Worm (Caenorhabditis elegans) whole organism, L1 larva: Measurements from ENCODE around the gene F54H5.2.
"Not testable (repeated sequence)": the region's sequence is repeated elsewhere in the genome, so short reads cannot be mapped to it uniquely, and the experiment has no call there.

Source experiments
- C04F5.9 ChIP-seq: sonication (generic microtip); optimal IDR thresholded peaks from 2 replicates; lab custom pipeline; 2016; ENCODE audit warnings: missing genetic modification characterization, missing compliant biosample characterization
- C34B4.2 ChIP-seq: sonication (generic microtip); optimal IDR thresholded peaks from 2 replicates; lab custom pipeline; 2017; ENCODE audit warnings: mild to moderate bottlenecking, missing genetic modification characterization, missing compliant biosample characterization
- aha-1 ChIP-seq: fragments of 150-350 bp; optimal IDR thresholded peaks from 2 replicates; lab custom pipeline; 2014; ENCODE audit warnings: missing biosample characterization, missing genetic modification characterization
- aly-2 ChIP-seq: fragments of 150-350 bp; optimal IDR thresholded peaks from 2 replicates; lab custom pipeline; 2014; ENCODE audit warnings: missing biosample characterization, missing genetic modification characterization
- ama-1 ChIP-seq: fragments of 150-350 bp; optimal IDR thresholded peaks from 2 replicates; lab custom pipeline; 2014
- blmp-1 ChIP-seq: fragments of 150-350 bp; optimal IDR thresholded peaks from 2 replicates; lab custom pipeline; 2014; ENCODE audit warnings: missing biosample characterization, missing genetic modification characterization
- ceh-8 ChIP-seq: fragments of 200-800 bp; sonication (Bioruptor generic); optimal IDR thresholded peaks from 2 replicates; lab custom pipeline; 2018; ENCODE audit warnings: mild to moderate bottlenecking, missing genetic modification characterization, moderate library complexity, missing compliant biosample characterization
- ceh-82 ChIP-seq, 3 experiments: fragments of 150-350 bp in 1 of 3; sonication (generic microtip) in 2 of 3; optimal IDR thresholded peaks; 2 replicates each; lab custom pipeline; 2014 to 2017; ENCODE audit warnings: missing biosample characterization in 3 of 3, missing genetic modification characterization in 3 of 3
- dpl-1 ChIP-seq, 3 experiments: fragments of 150-350 bp in 2 of 3; sonication (generic microtip) in 1 of 3; optimal IDR thresholded peaks; 2 replicates each; lab custom pipeline; 2014 to 2017; ENCODE audit warnings: missing biosample characterization in 3 of 3, missing genetic modification characterization in 3 of 3, missing genetic modification reagents in 3 of 3
- efl-1 ChIP-seq, 4 experiments: fragments of 150-350 bp; optimal IDR thresholded peaks in 3 of 4; peaks in 1 of 4; 1 replicate in 1 of 4; 2 replicates in 3 of 4; lab custom pipeline; 2014; ENCODE audit warnings: missing biosample characterization in 2 of 4, missing genetic modification characterization in 2 of 4, missing genetic modification reagents in 2 of 4
- egl-27 ChIP-seq, 2 experiments: fragments of 150-350 bp in 1 of 2; sonication (generic microtip); optimal IDR thresholded peaks; 3 replicates each; lab custom pipeline; 2017 to 2018; ENCODE audit warnings: missing biosample characterization in 2 of 2, missing genetic modification characterization in 2 of 2, missing genetic modification reagents in 2 of 2
- elt-2 ChIP-seq: sonication (generic microtip); optimal IDR thresholded peaks from 2 replicates; lab custom pipeline; 2016; ENCODE audit warnings: missing genetic modification characterization, mild to moderate bottlenecking, inconsistent platforms, missing compliant biosample characterization, missing genetic modification reagents
- fkh-8 ChIP-seq: sonication (generic microtip); optimal IDR thresholded peaks from 2 replicates; lab custom pipeline; 2016; ENCODE audit warnings: mild to moderate bottlenecking, missing genetic modification characterization, missing compliant biosample characterization
- hlh-4 ChIP-seq: sonication (generic microtip); optimal IDR thresholded peaks from 2 replicates; lab custom pipeline; 2016; ENCODE audit warnings: mild to moderate bottlenecking, missing genetic modification characterization, missing compliant biosample characterization
- hpl-2 ChIP-seq: fragments of 150-350 bp; optimal IDR thresholded peaks from 2 replicates; lab custom pipeline; 2014; ENCODE audit warnings: missing biosample characterization, missing genetic modification reagents, missing genetic modification characterization
- lin-13 ChIP-seq: fragments of 150-350 bp; optimal IDR thresholded peaks from 2 replicates; lab custom pipeline; 2014; ENCODE audit warnings: missing biosample characterization, missing genetic modification reagents, missing genetic modification characterization
- lir-3 ChIP-seq: sonication (generic microtip); optimal IDR thresholded peaks from 2 replicates; lab custom pipeline; 2016; ENCODE audit warnings: mild to moderate bottlenecking, missing genetic modification characterization, moderate library complexity, missing compliant biosample characterization; ENCODE audit not compliant: poor library complexity
- lsy-2 ChIP-seq, 2 experiments: fragments of 150-350 bp; optimal IDR thresholded peaks; 2 replicates each; lab custom pipeline; 2014; ENCODE audit warnings: missing biosample characterization in 2 of 2, missing genetic modification characterization in 2 of 2
- mef-2 ChIP-seq: fragments of 150-350 bp; optimal IDR thresholded peaks from 2 replicates; lab custom pipeline; 2014; ENCODE audit warnings: missing biosample characterization, missing genetic modification characterization
- nhr-11 ChIP-seq: fragments of 150-350 bp; optimal IDR thresholded peaks from 2 replicates; lab custom pipeline; 2014; ENCODE audit warnings: missing biosample characterization, missing genetic modification characterization
- nhr-12 ChIP-seq: sonication (generic microtip); optimal IDR thresholded peaks from 2 replicates; lab custom pipeline; 2017; ENCODE audit warnings: missing biosample characterization, missing genetic modification characterization
- nhr-19 ChIP-seq: fragments of 200-800 bp; sonication (Bioruptor generic); conservative IDR thresholded peaks from 2 replicates; pipeline ENCODE4 v1.3.6; 2022; ENCODE audit warnings: missing genetic modification characterization, missing compliant biosample characterization
- nhr-20 ChIP-seq: sonication (generic microtip); optimal IDR thresholded peaks from 2 replicates; lab custom pipeline; 2016; ENCODE audit warnings: mild to moderate bottlenecking, missing genetic modification characterization, missing compliant biosample characterization
- nhr-237 ChIP-seq: fragments of 150-350 bp; optimal IDR thresholded peaks from 2 replicates; lab custom pipeline; 2014; ENCODE audit warnings: missing biosample characterization, missing genetic modification characterization
- nhr-71 ChIP-seq: sonication (generic microtip); optimal IDR thresholded peaks from 2 replicates; lab custom pipeline; 2016; ENCODE audit warnings: mild to moderate bottlenecking, missing genetic modification characterization, moderate library complexity, missing compliant biosample characterization
- nhr-77 ChIP-seq: fragments of 150-350 bp; optimal IDR thresholded peaks from 2 replicates; lab custom pipeline; 2014; ENCODE audit warnings: missing biosample characterization, missing genetic modification characterization
- nhr-85 ChIP-seq: sonication (generic microtip); peaks from one replicate; lab custom pipeline; 2016; ENCODE audit warnings: missing genetic modification characterization, inconsistent platforms, missing compliant biosample characterization
- nhr-90 ChIP-seq: sonication (generic microtip); optimal IDR thresholded peaks from 2 replicates; lab custom pipeline; 2016; ENCODE audit warnings: mild to moderate bottlenecking, missing genetic modification characterization, missing compliant biosample characterization; ENCODE audit not compliant: poor library complexity
- snpc-4 ChIP-seq: fragments of 150-350 bp; optimal IDR thresholded peaks from 2 replicates; lab custom pipeline; 2014; ENCODE audit warnings: missing biosample characterization, missing genetic modification characterization
- snu-23 ChIP-seq: sonication (generic microtip); optimal IDR thresholded peaks from 2 replicates; lab custom pipeline; 2016; ENCODE audit warnings: missing genetic modification characterization, missing compliant biosample characterization
- sox-4 ChIP-seq: sonication (generic microtip); optimal IDR thresholded peaks from 2 replicates; lab custom pipeline; 2016; ENCODE audit warnings: missing genetic modification characterization, missing compliant biosample characterization
- swsn-7 ChIP-seq: sonication (generic microtip); optimal IDR thresholded peaks from 2 replicates; lab custom pipeline; 2016; ENCODE audit warnings: missing genetic modification characterization, missing compliant biosample characterization
- vab-15 ChIP-seq: sonication (generic microtip); optimal IDR thresholded peaks from 2 replicates; lab custom pipeline; 2017; ENCODE audit warnings: missing genotype, mild to moderate bottlenecking, missing genetic modification characterization, missing compliant biosample characterization
- zip-4 ChIP-seq: fragments of 200-800 bp; sonication (Bioruptor generic); optimal IDR thresholded peaks from 2 replicates; lab custom pipeline; 2018; ENCODE audit warnings: mild to moderate bottlenecking, missing genetic modification characterization, moderate library complexity, missing compliant biosample characterization
- ztf-11 ChIP-seq, 2 experiments: sonication (generic microtip); optimal IDR thresholded peaks; 2 replicates each; lab custom pipeline; 2016 to 2017; ENCODE audit warnings: missing genetic modification characterization in 2 of 2, missing biosample characterization in 1 of 2, missing compliant biosample characterization in 1 of 2

F54H5.2 gene

DNA sequence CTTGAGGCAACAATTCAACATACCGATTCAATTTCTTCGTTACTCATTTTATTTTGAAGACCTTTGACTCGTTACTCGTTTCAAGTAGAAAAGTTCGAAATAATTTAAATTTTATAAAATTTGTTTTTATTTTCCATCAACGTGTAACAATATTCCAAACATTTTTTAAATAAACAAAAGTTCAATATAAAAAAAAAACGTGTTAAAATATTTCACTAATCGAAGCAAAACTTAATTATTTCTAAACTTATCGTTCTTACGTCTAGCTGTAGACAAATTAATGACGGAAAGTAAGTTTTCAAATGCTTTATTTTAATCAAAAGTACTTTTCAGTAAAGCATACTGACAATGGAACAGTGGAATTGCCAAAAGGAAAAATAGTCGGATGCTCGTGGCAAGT, at the start of gene F54H5.2, which contains the start of gene F54H5.5:
Gene F54H5.2 (plus strand): TSS at position 303 of the 400 bp plus-strand sequence.
Gene F54H5.5 (minus strand): TSS at position 101 of the 400 bp plus-strand sequence.
- TF ChIP-seq lin-13 (GFP tag; lab: Kevin White, UChicago); nhr-12 (tag; lab: Kevin White, UChicago); blmp-1 (tag; lab: Kevin White, UChicago): not testable (repeated sequence)
- TF ChIP-seq, all 84 proteins: peak for 0; not testable (repeated sequence) for 84

DNA sequence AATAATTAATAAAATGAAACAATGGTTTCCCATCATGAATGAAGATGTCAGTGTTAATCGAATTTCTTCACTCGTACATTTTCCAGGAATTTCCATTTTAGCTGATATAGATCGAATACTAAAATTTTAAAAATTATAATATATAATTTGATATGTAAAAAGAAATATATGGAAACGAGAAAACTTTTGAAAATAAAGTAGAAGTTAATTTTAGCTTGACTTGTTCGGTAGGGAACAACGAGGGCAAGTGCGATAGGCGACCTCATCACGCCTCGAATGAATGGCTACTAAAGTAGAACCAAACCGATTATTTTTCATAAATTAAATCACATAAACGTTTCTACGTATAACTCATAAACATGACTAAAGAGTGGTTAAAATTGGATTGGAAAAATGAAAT, 48.9 kb upstream of the F54H5.2 start, which contains the start of gene sra-31:
Gene sra-31 (minus strand): TSS at position 101 of the 400 bp plus-strand sequence.
- TF ChIP-seq egl-27 (tag; optimal IDR thresholded peaks at IDR 0.05; lab: Kevin White, UChicago) (no peak), nhr-90 (tag; lab: Kevin White, UChicago) (no peak), C04F5.9 (tag; lab: Kevin White, UChicago) (no peak), blmp-1 (tag; lab: Kevin White, UChicago) (no peak), nhr-11 (tag; lab: Kevin White, UChicago) (no peak)
- TF ChIP-seq, all 84 proteins: peak for 0

DNA sequence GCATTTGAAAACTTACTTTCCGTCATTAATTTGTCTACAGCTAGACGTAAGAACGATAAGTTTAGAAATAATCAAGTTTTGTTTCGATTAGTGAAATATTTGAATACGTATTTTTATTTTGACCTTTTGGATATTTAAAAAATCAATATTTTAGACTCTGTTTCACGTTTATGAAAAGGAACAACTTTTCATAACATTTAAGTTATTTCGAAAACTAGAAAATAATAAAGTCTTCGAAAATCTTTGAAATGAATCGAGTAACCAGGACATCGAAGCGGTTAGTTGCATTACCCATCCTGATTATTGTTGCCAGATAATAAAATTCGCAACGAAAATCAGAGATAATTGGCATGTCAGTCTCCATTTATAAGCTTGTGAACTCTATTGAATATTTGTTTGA, 46.0 kb upstream of the F54H5.2 start, which contains the start of gene C56C10.6:
Gene C56C10.6 (minus strand): TSS at position 101 of the 400 bp plus-strand sequence.
- no peak for TF ChIP-seq efl-1 (optimal IDR thresholded peaks at IDR 0.05; lab: Kevin White, UChicago)
- peak in 1 of 2 experiments; percentile 28 for TF ChIP-seq efl-1 (GFP tag; optimal IDR thresholded peaks at IDR 0.05 in 1 of 2; lab: Kevin White, UChicago)
- no peak for TF ChIP-seq fkh-8 (tag; lab: Kevin White, UChicago)

DNA sequence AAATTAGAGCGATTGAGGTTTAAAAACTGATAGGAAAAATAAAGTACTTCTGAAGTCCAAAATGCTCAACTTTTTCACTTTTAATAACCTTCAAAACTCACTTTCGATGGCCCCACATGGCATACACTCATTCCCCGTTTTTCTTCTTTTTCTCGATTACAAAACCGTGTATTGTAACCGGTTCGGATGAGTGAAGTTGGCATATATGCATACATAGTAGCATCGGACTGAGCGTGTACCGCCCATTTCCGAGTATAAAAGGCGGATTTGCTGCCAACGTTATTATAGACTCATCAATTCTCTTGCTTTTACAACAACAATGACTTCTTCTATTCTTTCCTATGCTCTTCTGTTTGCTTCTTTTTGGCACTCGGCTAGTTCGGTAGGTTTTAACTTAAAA, 44.5 kb upstream of the F54H5.2 start, which contains the start of gene C56C10.4:
Gene C56C10.4 (plus strand): TSS at position 301 of the 400 bp plus-strand sequence.
- no peak for TF ChIP-seq swsn-7 (tag; lab: Kevin White, UChicago)
- TF ChIP-seq C34B4.2: no peak
- TF ChIP-seq efl-1 (optimal IDR thresholded peaks at IDR 0.05; lab: Kevin White, UChicago): no peak
- TF ChIP-seq efl-1 (GFP tag; optimal IDR thresholded peaks at IDR 0.05 in 1 of 2; lab: Kevin White, UChicago): no peak
- TF ChIP-seq vab-15: no peak

DNA sequence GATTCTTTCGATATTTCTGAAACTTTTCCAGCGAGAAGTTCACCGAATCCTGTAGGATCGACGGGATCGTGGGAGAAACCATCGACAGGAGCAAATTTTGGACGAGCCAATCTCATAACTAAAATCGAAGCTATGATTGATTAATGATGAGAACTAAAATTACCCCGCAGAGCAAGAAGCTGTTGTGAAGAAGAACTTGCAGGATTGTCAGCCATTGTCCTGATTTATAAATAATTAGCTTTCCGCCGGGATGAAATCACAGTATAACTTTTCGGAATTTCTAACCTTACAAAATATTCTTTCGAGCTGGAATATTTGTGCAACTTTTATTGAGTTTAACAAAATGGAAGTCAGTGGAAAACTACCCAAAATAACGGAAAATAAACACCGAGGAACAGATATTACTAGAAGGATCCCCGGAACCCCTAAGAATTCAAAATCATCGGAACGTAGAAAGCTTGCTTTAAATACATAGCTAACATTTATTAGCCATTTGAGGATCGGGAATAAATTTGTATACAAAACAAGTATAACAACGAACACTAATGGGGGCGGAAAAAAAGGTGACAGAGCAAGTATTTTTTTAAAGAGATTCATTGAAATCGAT, 39.9 kb upstream of the F54H5.2 start, which contains the start of gene C56C10.7:
Gene C56C10.7 (minus strand): TSS at position 312 of the 607 bp plus-strand sequence.
- TF ChIP-seq nhr-237 (tag; lab: Kevin White, UChicago) (no peak), nhr-20 (tag; lab: Kevin White, UChicago) (peak; percentile 1), sox-4 (tag; lab: Kevin White, UChicago) (no peak), nhr-71 (tag; lab: Kevin White, UChicago) (peak; percentile 11), elt-2 (tag; lab: Kevin White, UChicago) (peak; percentile 30), ztf-11 (tag; optimal IDR thresholded peaks at IDR 0.05; lab: Kevin White, UChicago) (peak in 1 of 2 experiments; percentile 3), fkh-8 (tag; lab: Kevin White, UChicago) (no peak), snpc-4 (tag; lab: Kevin White, UChicago) (no peak), ama-1 (lab: Kevin White, UChicago) (peak; percentile 62), C04F5.9 (tag; lab: Kevin White, UChicago) (no peak), lir-3 (tag; lab: Kevin White, UChicago) (no peak), hlh-4 (no peak), nhr-90 (tag; lab: Kevin White, UChicago) (peak; percentile 39), nhr-11 (tag; lab: Kevin White, UChicago) (no peak), hpl-2 (GFP tag; lab: Kevin White, UChicago) (no peak), ceh-8 (GFP tag; lab: Kevin White, UChicago) (no peak), nhr-77 (tag; lab: Kevin White, UChicago) (no peak), aly-2 (tag; lab: Kevin White, UChicago) (peak; percentile 75), zip-4 (GFP tag; lab: Kevin White, UChicago) (no peak), snu-23 (GFP tag; lab: Kevin White, UChicago) (peak; percentile 32), ceh-82 (tag; optimal IDR thresholded peaks at IDR 0.05; lab: Kevin White, UChicago) (peak in 1 of 3 experiments; percentile 16), nhr-19 (no peak), nhr-85 (peak; percentile 24), aha-1 (no peak), lsy-2 (tag; optimal IDR thresholded peaks at IDR 0.05; lab: Kevin White, UChicago) (peak in 1 of 2 experiments; percentile 15), blmp-1 (tag; lab: Kevin White, UChicago) (no peak), dpl-1 (GFP tag; optimal IDR thresholded peaks at IDR 0.05; lab: Kevin White, UChicago) (no peak), mef-2 (tag; lab: Kevin White, UChicago) (no peak)
